Fruit fly (Drosophila melanogaster) whole organism, embryonic: Measurements from ENCODE around the gene kek4.

ENCODE experiments used
- Adf1 ChIP-seq: fragments of 200-800 bp; sonication (Bioruptor generic); IDR thresholded peaks from 2 replicates; pipeline ENCODE4 v1.3.6; 2022; ENCODE audit warnings: missing biosample characterization, missing genetic modification characterization
- Atf-2 ChIP-seq: fragments of 200-800 bp; sonication (Bioruptor generic); optimal IDR thresholded peaks from 2 replicates; lab custom pipeline; 2016; ENCODE audit warnings: missing biosample characterization, missing genetic modification characterization
- Awh ChIP-seq: fragments of 200-800 bp; sonication (Bioruptor generic); IDR thresholded peaks from 2 replicates; pipeline ENCODE4, ENCODE4 v1.3.6; 2022; ENCODE audit warnings: missing biosample characterization, missing genetic modification characterization
- CG11085 ChIP-seq: fragments of 200-800 bp; sonication (Bioruptor generic); IDR thresholded peaks from 2 replicates; pipeline ENCODE4 v1.3.6; 2022; ENCODE audit warnings: missing biosample characterization, missing genetic modification characterization
- CG1233 ChIP-seq: fragments of 200-800 bp; sonication (Bioruptor generic); optimal IDR thresholded peaks from 4 replicates; lab custom pipeline; 2018; ENCODE audit warnings: missing biosample characterization, mild to moderate bottlenecking, missing genetic modification characterization
- CG12659 ChIP-seq: fragments of 200-800 bp; sonication (Bioruptor generic); optimal IDR thresholded peaks from 3 replicates; lab custom pipeline; 2017; ENCODE audit warnings: mild to moderate bottlenecking, missing biosample characterization, missing genetic modification reagents, missing genetic modification characterization
- CG12942 ChIP-seq: fragments of 200-800 bp; sonication (Bioruptor generic); optimal IDR thresholded peaks from 3 replicates; lab custom pipeline; 2016; ENCODE audit warnings: missing biosample characterization, missing genetic modification characterization
- CG13296 ChIP-seq: fragments of 200-800 bp; sonication (Bioruptor generic); optimal IDR thresholded peaks from 3 replicates; lab custom pipeline; 2018; ENCODE audit warnings: missing biosample characterization, mild to moderate bottlenecking, missing genetic modification characterization
- CG1602 ChIP-seq: fragments of 200-800 bp; sonication (Bioruptor generic); optimal IDR thresholded peaks from 3 replicates; lab custom pipeline; 2016; ENCODE audit warnings: missing biosample characterization, missing genetic modification characterization
- CG16813 ChIP-seq: fragments of 200-800 bp; sonication (Bioruptor generic); IDR thresholded peaks from 3 replicates; pipeline ENCODE4 v1.3.6; 2022; ENCODE audit warnings: missing biosample characterization, missing genetic modification characterization; ENCODE audit not compliant: partially characterized antibody
- CG17328 ChIP-seq: fragments of 200-800 bp; sonication (Bioruptor generic); IDR thresholded peaks from 2 replicates; pipeline ENCODE4 v1.3.6; 2022; ENCODE audit warnings: missing biosample characterization, missing genetic modification characterization
- CG2116 ChIP-seq: fragments of 200-800 bp; sonication (Bioruptor generic); optimal IDR thresholded peaks from 3 replicates; lab custom pipeline; 2018; ENCODE audit warnings: missing biosample characterization, mild to moderate bottlenecking, missing genetic modification characterization
- CG2712 ChIP-seq: fragments of 200-800 bp; optimal IDR thresholded peaks from 3 replicates; lab custom pipeline; 2019; ENCODE audit warnings: missing biosample characterization, mild to moderate bottlenecking, missing genetic modification characterization, moderate library complexity
- CG33213 ChIP-seq: fragments of 200-800 bp; sonication (Bioruptor generic); optimal IDR thresholded peaks from 3 replicates; lab custom pipeline; 2016; ENCODE audit warnings: missing biosample characterization, missing genetic modification characterization
- CG34422 ChIP-seq: fragments of 200-800 bp; sonication (Bioruptor generic); IDR thresholded peaks from 3 replicates; pipeline ENCODE4 v1.3.6; 2022; ENCODE audit warnings: missing biosample characterization, missing genetic modification characterization
- CG4360 ChIP-seq: fragments of 200-800 bp; sonication (Bioruptor generic); IDR thresholded peaks from 2 replicates; pipeline ENCODE4 v1.3.6; 2022; ENCODE audit warnings: missing biosample characterization, missing genetic modification characterization
- CG43689 ChIP-seq: fragments of 200-800 bp; sonication (Bioruptor generic); IDR thresholded peaks from 2 replicates; pipeline ENCODE4 v1.3.6; 2022; ENCODE audit warnings: missing biosample characterization, missing genetic modification characterization
- CG6813 ChIP-seq: fragments of 200-800 bp; sonication (Bioruptor generic); optimal IDR thresholded peaks from 2 replicates; lab custom pipeline; 2017; ENCODE audit warnings: missing biosample characterization, missing genetic modification characterization, mild to moderate bottlenecking, moderate library complexity, missing genetic modification reagents
- CG8089 ChIP-seq: fragments of 200-800 bp; sonication (Bioruptor generic); optimal IDR thresholded peaks from 3 replicates; lab custom pipeline; 2016; ENCODE audit warnings: missing biosample characterization, missing genetic modification characterization
- CG8478 ChIP-seq: fragments of >200 bp; optimal IDR thresholded peaks from 2 replicates; lab custom pipeline; 2018
- CG9609 ChIP-seq: fragments of 200-800 bp; sonication (Bioruptor generic); optimal IDR thresholded peaks from 3 replicates; lab custom pipeline; 2016; ENCODE audit warnings: missing biosample characterization, missing genetic modification characterization
- D19A ChIP-seq: fragments of 200-800 bp; optimal IDR thresholded peaks from 3 replicates; lab custom pipeline; 2019; ENCODE audit warnings: missing biosample characterization, mild to moderate bottlenecking, missing genetic modification characterization, moderate library complexity
- E2f1 ChIP-seq: fragments of 200-800 bp; sonication (Bioruptor generic); IDR thresholded peaks from 2 replicates; pipeline ENCODE4 v1.3.6; 2022; ENCODE audit warnings: missing biosample characterization, missing genetic modification characterization
- H15 ChIP-seq: fragments of 200-800 bp; sonication (Bioruptor generic); IDR thresholded peaks from 3 replicates; pipeline ENCODE4 v1.3.6; 2022; ENCODE audit warnings: missing biosample characterization, missing genetic modification characterization
- HmgD ChIP-seq: fragments of 200-800 bp; sonication (Bioruptor generic); optimal IDR thresholded peaks from 3 replicates; lab custom pipeline; 2016; ENCODE audit warnings: missing biosample characterization, missing genetic modification characterization
- Pdp1 ChIP-seq, 2 experiments: fragments of 200-800 bp; sonication (Bioruptor generic); optimal IDR thresholded peaks; 3 replicates each; lab custom pipeline; 2016; ENCODE audit warnings: missing biosample characterization in 2 of 2, missing genetic modification characterization in 2 of 2, mild to moderate bottlenecking in 1 of 2, moderate library complexity in 1 of 2
- Rx ChIP-seq: fragments of 200-800 bp; sonication (Bioruptor generic); IDR thresholded peaks from 2 replicates; pipeline ENCODE4 v1.3.6; 2022; ENCODE audit warnings: missing biosample characterization, missing genetic modification characterization
- Sox102F ChIP-seq: fragments of 200-800 bp; sonication (Bioruptor generic); optimal IDR thresholded peaks from 2 replicates; lab custom pipeline; 2018; ENCODE audit warnings: missing biosample characterization, mild to moderate bottlenecking, missing genetic modification characterization, moderate library complexity
- Xrp1 ChIP-seq: fragments of 200-800 bp; sonication (Bioruptor generic); IDR thresholded peaks from 2 replicates; pipeline ENCODE4 v1.3.6; 2022; ENCODE audit warnings: missing biosample characterization, missing genetic modification characterization
- ara ChIP-seq: fragments of 200-800 bp; sonication (Bioruptor generic); IDR thresholded peaks from 2 replicates; pipeline ENCODE4 v1.3.6; 2022; ENCODE audit warnings: missing biosample characterization, missing genetic modification characterization
- ase ChIP-seq: fragments of 200-800 bp; sonication (Bioruptor generic); IDR thresholded peaks from 3 replicates; pipeline ENCODE4 v1.3.6; 2022; ENCODE audit warnings: missing biosample characterization, missing genetic modification characterization
- ash1 ChIP-seq: fragments of 200-800 bp; sonication (Bioruptor generic); optimal IDR thresholded peaks from 2 replicates; lab custom pipeline; 2018; ENCODE audit warnings: missing biosample characterization, mild to moderate bottlenecking, missing genetic modification characterization
- bcd ChIP-seq: fragments of 200-800 bp; sonication (Bioruptor generic); optimal IDR thresholded peaks from 2 replicates; lab custom pipeline; 2017; ENCODE audit warnings: missing biosample characterization, mild to moderate bottlenecking, missing genetic modification characterization
- dpn ChIP-seq, 2 experiments: fragments of 200-800 bp; sonication (Bioruptor generic); optimal IDR thresholded peaks; 3 replicates each; lab custom pipeline; 2016; ENCODE audit warnings: missing biosample characterization in 2 of 2, missing genetic modification characterization in 2 of 2
- ems ChIP-seq: fragments of 200-800 bp; sonication (Bioruptor generic); optimal IDR thresholded peaks from 3 replicates; lab custom pipeline; 2016; ENCODE audit warnings: missing biosample characterization, missing genetic modification characterization
- gro ChIP-seq: fragments of 200-800 bp; sonication (Bioruptor generic); optimal IDR thresholded peaks from 2 replicates; lab custom pipeline; 2016; ENCODE audit warnings: missing biosample characterization, missing genetic modification characterization
- ken ChIP-seq: fragments of 200-800 bp; sonication (Bioruptor generic); IDR thresholded peaks from 3 replicates; pipeline ENCODE4 v1.3.6; 2022; ENCODE audit warnings: missing biosample characterization, missing genetic modification characterization
- knrl ChIP-seq: fragments of 200-800 bp; sonication (Bioruptor generic); IDR thresholded peaks from 3 replicates; pipeline ENCODE4 v1.3.6; 2022; ENCODE audit warnings: missing biosample characterization, missing genetic modification characterization; ENCODE audit not compliant: partially characterized antibody
- lbe ChIP-seq: fragments of 200-800 bp; sonication (Bioruptor generic); optimal IDR thresholded peaks from 2 replicates; lab custom pipeline; 2016; ENCODE audit warnings: missing biosample characterization, mild to moderate bottlenecking, missing genetic modification characterization
- lov ChIP-seq, 2 experiments: fragments of 200-800 bp in 1 of 2; fragments of >200 bp in 1 of 2; sonication (Bioruptor generic) in 1 of 2; IDR thresholded peaks in 1 of 2; optimal IDR thresholded peaks in 1 of 2; 2 replicates in 1 of 2; 3 replicates in 1 of 2; pipeline versions ENCODE4 v1.3.6 to Lab custom; 2017 to 2022; ENCODE audit warnings: missing biosample characterization in 1 of 2, missing genetic modification characterization in 1 of 2
- mld ChIP-seq: fragments of 200-800 bp; sonication (Bioruptor generic); IDR thresholded peaks from 3 replicates; pipeline ENCODE4 v1.3.6; 2022; ENCODE audit warnings: missing biosample characterization, missing genetic modification characterization; ENCODE audit not compliant: partially characterized antibody
- pb ChIP-seq: fragments of 200-800 bp; sonication (Bioruptor generic); optimal IDR thresholded peaks from 3 replicates; lab custom pipeline; 2016; ENCODE audit warnings: missing biosample characterization, missing genetic modification characterization
- pho ChIP-seq: fragments of 200-800 bp; sonication (Bioruptor generic); optimal IDR thresholded peaks from 2 replicates; lab custom pipeline; 2016; ENCODE audit warnings: missing biosample characterization, missing genetic modification characterization
- sima ChIP-seq: fragments of 200-800 bp; sonication (Bioruptor generic); optimal IDR thresholded peaks from 2 replicates; lab custom pipeline; 2016; ENCODE audit warnings: missing biosample characterization, missing genetic modification characterization
- slbo ChIP-seq: fragments of 200-800 bp; sonication (Bioruptor generic); IDR thresholded peaks from 2 replicates; pipeline ENCODE4 v1.3.6; 2022; ENCODE audit warnings: missing biosample characterization, missing genetic modification characterization
- vfl ChIP-seq: fragments of 200-800 bp; sonication (Bioruptor generic); optimal IDR thresholded peaks from 2 replicates; lab custom pipeline; 2016; ENCODE audit warnings: missing biosample characterization, missing genetic modification characterization
- wdn ChIP-seq: fragments of 200-800 bp; sonication (Bioruptor generic); IDR thresholded peaks from 2 replicates; pipeline ENCODE4 v1.3.6; 2022; ENCODE audit warnings: missing biosample characterization, missing genetic modification characterization

Gene kek4

DNA sequence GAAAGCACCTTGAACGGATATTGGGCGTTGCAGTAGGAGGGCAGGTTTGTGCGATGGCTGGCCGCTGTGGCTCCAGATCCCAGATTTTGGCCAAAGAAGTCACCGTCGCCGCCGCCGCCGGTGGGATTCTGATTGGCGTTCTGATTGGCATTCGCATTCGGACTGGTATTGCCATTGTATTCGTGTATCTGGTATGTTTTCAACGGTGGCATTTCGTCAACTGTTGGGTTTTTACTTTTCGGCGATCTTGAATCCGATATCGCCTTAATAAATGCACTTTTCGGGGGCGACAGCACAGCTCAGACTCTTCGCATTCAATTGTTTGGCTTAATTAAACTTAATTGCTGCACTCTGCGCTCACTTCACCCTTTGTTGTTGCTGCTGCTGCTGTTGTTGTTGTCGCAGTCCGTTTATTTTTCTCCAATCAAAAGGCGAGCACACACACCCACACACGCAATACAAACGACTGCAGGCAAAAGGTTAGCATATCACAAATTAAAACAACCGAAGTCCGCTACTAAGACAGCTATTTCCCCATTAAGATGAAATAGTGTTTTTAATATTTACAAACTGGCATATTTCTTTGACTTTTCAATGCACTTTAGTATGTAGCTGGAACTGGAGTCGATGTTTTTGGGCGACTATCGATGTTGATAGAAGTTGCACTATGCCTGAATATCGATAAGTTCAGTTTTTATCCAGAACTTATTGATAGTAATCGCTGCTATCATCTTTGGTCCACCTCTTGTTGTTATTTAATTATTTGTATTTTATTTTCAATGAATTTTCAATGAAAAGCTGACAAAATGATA is 4.3 kb upstream of the kek4 start, which contains the start of the genes CG9426 and mRF1 (continued):
- TF ChIP-seq CG9609 (GFP tag; lab: Kevin White, UChicago): peak; percentile 7
- TF ChIP-seq sima (GFP tag; lab: Kevin White, UChicago): no peak
- no peak for TF ChIP-seq vfl (GFP tag; lab: Kevin White, UChicago)
- TF ChIP-seq mld: peak; percentile 95
- no peak for TF ChIP-seq HmgD (GFP tag; lab: Kevin White, UChicago)
- TF ChIP-seq CG11085 (GFP tag; lab: Robert Waterston, UW): no peak
- TF ChIP-seq CG6813 (GFP tag; lab: Kevin White, UChicago): no peak
- TF ChIP-seq lov (optimal IDR thresholded peaks at IDR 0.05; lab: Kevin White, UChicago): no peak
- TF ChIP-seq lov (GFP tag; IDR thresholded peaks at IDR 0.05; lab: Robert Waterston, UW): no peak
- no peak for TF ChIP-seq CG8478 (lab: Kevin White, UChicago)
- no peak for TF ChIP-seq CG43689 (GFP tag; lab: Robert Waterston, UW)
- TF ChIP-seq CG34422 (GFP tag; lab: Robert Waterston, UW): peak; percentile 65; the same call in 1 of the 3 replicates
- TF ChIP-seq CG2116: peak; percentile 92
- TF ChIP-seq Awh (GFP tag; lab: Robert Waterston, UW): no peak

DNA sequence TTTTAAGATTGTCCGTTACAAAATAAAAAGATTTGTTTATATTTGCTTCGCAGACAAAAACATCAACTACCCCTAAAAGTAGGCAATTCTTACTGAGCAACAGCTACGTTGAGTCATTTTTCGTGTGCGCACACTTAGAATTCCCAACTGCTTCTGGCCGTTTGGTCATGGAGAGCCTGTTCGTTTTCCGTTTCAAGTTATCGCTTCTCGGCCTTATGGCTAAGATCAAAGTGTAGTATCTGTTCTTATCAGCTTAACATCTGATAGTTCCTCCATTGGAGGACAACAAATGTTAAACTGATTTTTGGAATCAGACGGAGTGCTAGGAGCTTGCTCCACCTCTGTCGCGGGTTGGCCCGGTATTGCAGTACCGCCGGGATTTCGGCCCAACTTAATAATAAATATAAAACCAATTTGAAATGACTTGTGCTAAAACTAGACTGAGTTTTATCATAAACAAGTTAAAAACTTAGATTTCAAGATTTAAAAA is 535 bp upstream of the kek4 start:
- TF ChIP-seq gro (GFP tag; lab: Kevin White, UChicago) (peak; percentile 84), ase (GFP tag; lab: Robert Waterston, UW) (0 out of 3 replicates have a peak, but pooled peaks have one; percentile 43), CG4360 (GFP tag; lab: Robert Waterston, UW) (peak; percentile 49), CG1602 (GFP tag; lab: Kevin White, UChicago) (peak; percentile 6), CG17328 (GFP tag; lab: Robert Waterston, UW) (peak; percentile 8; the same call in 1 of the 2 replicates), Pdp1 (GFP tag; optimal IDR thresholded peaks at IDR 0.05; lab: Kevin White, UChicago) (peak; percentile 50 to 60), CG16813 (GFP tag; lab: Robert Waterston, UW) (peak; percentile 54; the same call in 2 of the 3 replicates), wdn (GFP tag; lab: Robert Waterston, UW) (0 out of 2 replicates have a peak, but pooled peaks have one; percentile 29), slbo (GFP tag; lab: Robert Waterston, UW) (peak; percentile 80), ken (GFP tag; lab: Robert Waterston, UW) (peak; percentile 65; the same call in 2 of the 3 replicates), CG11085 (GFP tag; lab: Robert Waterston, UW) (peak; percentile 61; the same call in 1 of the 2 replicates), E2f1 (GFP tag; lab: Robert Waterston, UW) (peak; percentile 49; the same call in 1 of the 2 replicates), ash1 (GFP tag; lab: Kevin White, UChicago) (peak; percentile 23), CG1233 (GFP tag; lab: Kevin White, UChicago) (peak; percentile 67), Rx (GFP tag; lab: Robert Waterston, UW) (0 out of 2 replicates have a peak, but pooled peaks have one; percentile 14), bcd (peak; percentile 54), pho (GFP tag; lab: Kevin White, UChicago) (peak; percentile 56), dpn (GFP tag; optimal IDR thresholded peaks at IDR 0.05; lab: Kevin White, UChicago) (peak; percentile 40 to 74), knrl (peak; percentile 78; the same call in 2 of the 3 replicates), CG12942 (GFP tag; lab: Kevin White, UChicago) (peak; percentile 19), Sox102F (GFP tag; lab: Kevin White, UChicago) (peak; percentile 38), D19A (tag; lab: Kevin White, UChicago) (peak; percentile 21), H15 (GFP tag; lab: Robert Waterston, UW) (peak; percentile 55; the same call in 1 of the 3 replicates), CG2712 (peak; percentile 53), CG13296 (GFP tag; lab: Kevin White, UChicago) (peak; percentile 25), Atf-2 (GFP tag; lab: Kevin White, UChicago) (peak; percentile 9), Xrp1 (GFP tag; lab: Robert Waterston, UW) (peak; percentile 72), Awh (GFP tag; lab: Robert Waterston, UW) (peak; percentile 62; the same call in 1 of the 2 replicates), pb (GFP tag; lab: Kevin White, UChicago) (peak; percentile 42), CG8089 (GFP tag; lab: Kevin White, UChicago) (peak; percentile 8), Adf1 (peak; percentile 26; the same call in 1 of the 2 replicates), CG33213 (GFP tag; lab: Kevin White, UChicago) (peak; percentile 81), lbe (GFP tag; lab: Kevin White, UChicago) (peak; percentile 40), ems (GFP tag; lab: Kevin White, UChicago) (peak; percentile 62), CG12659 (GFP tag; lab: Kevin White, UChicago) (peak; percentile 41), ara (GFP tag; lab: Robert Waterston, UW) (peak; percentile 49; the same call in 1 of the 2 replicates)
